Worm (Caenorhabditis elegans) whole organism, L4/young adult: Measurements from ENCODE around the gene akt-2.

Experiments used
- W03F9.2 ChIP-seq: fragments of 150-350 bp; optimal IDR thresholded peaks from 2 replicates; lab custom pipeline; 2014; ENCODE audit warnings: missing biosample characterization, missing genetic modification characterization
- dao-5 ChIP-seq: sonication (generic microtip); optimal IDR thresholded peaks from 2 replicates; lab custom pipeline; 2016; ENCODE audit warnings: missing genotype, missing genetic modification characterization, moderate library complexity, missing compliant biosample characterization
- him-1 ChIP-seq: sonication (generic microtip); optimal IDR thresholded peaks from 2 replicates; lab custom pipeline; 2016; ENCODE audit warnings: missing genotype, missing genetic modification reagents, missing genetic modification characterization, missing compliant biosample characterization

DNA sequence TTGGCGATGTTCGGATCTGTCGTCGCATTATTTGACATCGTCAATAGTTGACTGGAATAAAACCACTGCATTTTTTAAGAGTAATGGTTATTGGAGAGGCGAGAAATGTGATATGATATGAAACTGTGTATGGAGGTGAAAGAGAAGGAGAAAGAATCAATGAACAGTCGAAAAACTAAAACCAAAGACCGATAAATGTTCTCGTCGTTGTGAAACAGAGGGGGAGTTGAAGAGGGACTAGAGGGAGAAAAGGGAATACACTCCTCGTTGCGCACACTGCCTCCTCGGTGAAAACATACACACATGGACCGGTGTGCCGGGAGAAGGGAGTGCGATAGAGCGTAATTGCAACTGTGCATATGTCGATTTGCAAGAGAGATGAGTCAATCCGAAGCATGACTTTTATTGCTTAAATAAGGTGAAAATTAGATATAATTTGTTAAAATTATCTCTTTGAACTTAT, 22.1 kb downstream of the akt-2 start, which contains the start of gene sym-4:
- TF ChIP-seq him-1: peak; percentile 26
- TF ChIP-seq dao-5 (tag; lab: Kevin White, UChicago): no peak
- TF ChIP-seq W03F9.2: peak; percentile 84
